Worm (Caenorhabditis elegans) whole organism, early embryonic: ENCODE results near the gene C09H10.9.

ENCODE experiments used
- hnd-1 ChIP-seq: sonication (generic microtip); optimal IDR thresholded peaks from 2 replicates; lab custom pipeline; 2016; ENCODE audit warnings: missing genetic modification characterization, missing compliant biosample characterization
- pes-1 ChIP-seq: fragments of 200-800 bp; sonication (Bioruptor generic); IDR thresholded peaks from 2 replicates; pipeline ENCODE4 v1.3.6; 2022; ENCODE audit warnings: missing genetic modification reagents, missing genetic modification characterization, missing compliant biosample characterization

DNA sequence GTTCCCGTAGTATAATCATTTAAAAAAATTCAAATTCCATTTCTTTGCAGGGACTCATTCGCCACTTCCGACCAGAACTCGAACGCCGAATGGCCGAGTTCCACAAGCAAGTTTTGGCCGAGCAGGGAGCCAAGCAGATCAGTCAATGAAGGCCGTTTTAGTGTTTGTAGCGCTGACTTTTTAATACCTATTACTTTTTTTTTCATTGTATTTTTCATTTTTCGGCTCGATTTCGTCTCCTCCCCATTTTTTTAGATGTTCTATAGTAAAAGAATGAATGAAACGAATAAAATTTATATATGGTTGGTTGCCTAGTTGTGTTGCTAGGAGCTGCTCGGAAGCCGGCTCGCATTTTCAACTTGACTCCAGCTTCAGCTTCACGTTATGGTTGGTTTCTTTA, 4.4 kb upstream of the C09H10.9 start, which contains the start of gene C09H10.4:
- TF ChIP-seq hnd-1 (tag; lab: Kevin White, UChicago) (no peak), pes-1 (GFP tag; lab: Robert Waterston, UW) (no peak)
